Fruit fly (Drosophila melanogaster) whole organism, embryonic: ENCODE measurements around the gene Jupiter.

Source experiments
- Bgb ChIP-seq: fragments of 200-800 bp; sonication (Bioruptor generic); IDR thresholded peaks from 2 replicates; pipeline ENCODE4 v1.3.6; 2022; ENCODE audit warnings: missing biosample characterization, missing genetic modification characterization; ENCODE audit not compliant: partially characterized antibody
- Blimp-1 ChIP-seq: fragments of 200-800 bp; sonication (Bioruptor generic); optimal IDR thresholded peaks from 3 replicates; lab custom pipeline; 2018; ENCODE audit warnings: missing biosample characterization, missing genetic modification characterization, mild to moderate bottlenecking, moderate library complexity, missing genetic modification reagents
- BtbVII ChIP-seq: fragments of 200-800 bp; sonication (Bioruptor generic); optimal IDR thresholded peaks from 3 replicates; lab custom pipeline; 2017; ENCODE audit warnings: missing biosample characterization, mild to moderate bottlenecking, missing genetic modification characterization
- Bteb2 ChIP-seq: fragments of 200-800 bp; sonication (Bioruptor generic); optimal IDR thresholded peaks from 2 replicates; lab custom pipeline; 2016; ENCODE audit warnings: missing biosample characterization, missing genetic modification characterization
- C15 ChIP-seq: fragments of 200-800 bp; sonication (Bioruptor generic); IDR thresholded peaks from 3 replicates; pipeline ENCODE4 v1.3.6; 2022; ENCODE audit warnings: missing biosample characterization, missing genetic modification characterization
- CG1024 ChIP-seq: fragments of 200-800 bp; sonication (Bioruptor generic); IDR thresholded peaks from 2 replicates; pipeline ENCODE4 v1.3.6; 2022; ENCODE audit warnings: missing biosample characterization, missing genetic modification characterization
- CG10654 ChIP-seq: fragments of 200-800 bp; sonication (Bioruptor generic); optimal IDR thresholded peaks from 2 replicates; lab custom pipeline; 2016; ENCODE audit warnings: missing biosample characterization, missing genetic modification characterization
- CG11695 ChIP-seq: fragments of 200-800 bp; sonication (Bioruptor generic); IDR thresholded peaks from 3 replicates; pipeline ENCODE4 v1.3.6; 2022; ENCODE audit warnings: missing biosample characterization, missing genetic modification characterization
- CG13296 ChIP-seq: fragments of 200-800 bp; sonication (Bioruptor generic); optimal IDR thresholded peaks from 3 replicates; lab custom pipeline; 2018; ENCODE audit warnings: missing biosample characterization, mild to moderate bottlenecking, missing genetic modification characterization
- CG13424 ChIP-seq: fragments of 200-800 bp; sonication (Bioruptor generic); optimal IDR thresholded peaks from 2 replicates; lab custom pipeline; 2019; ENCODE audit warnings: missing biosample characterization, mild to moderate bottlenecking, missing genetic modification characterization, moderate library complexity
- CG13624 ChIP-seq: fragments of 200-800 bp; sonication (Bioruptor generic); optimal IDR thresholded peaks from 2 replicates; lab custom pipeline; 2016; ENCODE audit warnings: missing biosample characterization, missing genetic modification characterization
- CG14710 ChIP-seq: fragments of 200-800 bp; sonication (Bioruptor generic); optimal IDR thresholded peaks from 3 replicates; lab custom pipeline; 2019; ENCODE audit warnings: missing biosample characterization, mild to moderate bottlenecking, missing genetic modification characterization, moderate library complexity
- CG17612 ChIP-seq: fragments of 200-800 bp; sonication (Bioruptor generic); IDR thresholded peaks from 2 replicates; pipeline ENCODE4 v1.3.6; 2022; ENCODE audit warnings: missing biosample characterization, missing genetic modification characterization
- CG18476 ChIP-seq: fragments of 200-800 bp; sonication (Bioruptor generic); optimal IDR thresholded peaks from 2 replicates; lab custom pipeline; 2016; ENCODE audit warnings: missing biosample characterization, mild to moderate bottlenecking, missing genetic modification characterization
- CG2120 ChIP-seq: fragments of 200-800 bp; sonication (Bioruptor generic); optimal IDR thresholded peaks from 3 replicates; lab custom pipeline; 2016; ENCODE audit warnings: missing biosample characterization, missing genetic modification characterization
- CG31224 ChIP-seq: fragments of 200-800 bp; sonication (Bioruptor generic); IDR thresholded peaks from 2 replicates; pipeline ENCODE4 v1.3.6; 2022; ENCODE audit warnings: missing biosample characterization, missing genetic modification characterization
- CG31441 ChIP-seq: fragments of 200-800 bp; sonication (Bioruptor generic); IDR thresholded peaks from 2 replicates; pipeline ENCODE4 v1.3.6; 2022; ENCODE audit warnings: missing biosample characterization, missing genetic modification characterization
- CG34224 ChIP-seq: fragments of 200-800 bp; sonication (Bioruptor generic); IDR thresholded peaks from 3 replicates; pipeline ENCODE4 v1.3.6; 2022; ENCODE audit warnings: missing biosample characterization, missing genetic modification characterization; ENCODE audit not compliant: partially characterized antibody
- CG4854 ChIP-seq: fragments of 200-800 bp; sonication (Bioruptor generic); optimal IDR thresholded peaks from 2 replicates; lab custom pipeline; 2016; ENCODE audit warnings: missing biosample characterization, missing genetic modification characterization, inconsistent platforms
- CG6175 ChIP-seq: fragments of 200-800 bp; sonication (Bioruptor generic); IDR thresholded peaks from 3 replicates; pipeline ENCODE4 v1.3.6; 2022; ENCODE audit warnings: missing biosample characterization, missing genetic modification characterization
- CG8281 ChIP-seq: fragments of 200-800 bp; sonication (Bioruptor generic); optimal IDR thresholded peaks from 2 replicates; lab custom pipeline; 2018; ENCODE audit warnings: missing biosample characterization, mild to moderate bottlenecking, missing genetic modification characterization, moderate library complexity
- CG8359 ChIP-seq: fragments of 200-800 bp; sonication (Bioruptor generic); optimal IDR thresholded peaks from 2 replicates; lab custom pipeline; 2017; ENCODE audit warnings: missing biosample characterization, mild to moderate bottlenecking, missing genetic modification characterization, borderline replicate concordance
- CG8944 ChIP-seq: fragments of 200-800 bp; sonication (Bioruptor generic); optimal IDR thresholded peaks from 3 replicates; lab custom pipeline; 2016; ENCODE audit warnings: missing biosample characterization, missing genetic modification characterization
- CG9609 ChIP-seq: fragments of 200-800 bp; sonication (Bioruptor generic); optimal IDR thresholded peaks from 3 replicates; lab custom pipeline; 2016; ENCODE audit warnings: missing biosample characterization, missing genetic modification characterization
- CG9727 ChIP-seq: fragments of 200-800 bp; sonication (Bioruptor generic); optimal IDR thresholded peaks from 3 replicates; lab custom pipeline; 2017; ENCODE audit warnings: missing biosample characterization, mild to moderate bottlenecking, missing genetic modification characterization
- D19B ChIP-seq: fragments of 200-800 bp; sonication (Bioruptor generic); optimal IDR thresholded peaks from 2 replicates; lab custom pipeline; 2017; ENCODE audit warnings: missing biosample characterization, mild to moderate bottlenecking, missing genetic modification characterization
- HHEX ChIP-seq: fragments of 200-800 bp; sonication (Bioruptor generic); optimal IDR thresholded peaks from 3 replicates; lab custom pipeline; 2017; ENCODE audit warnings: missing biosample characterization, mild to moderate bottlenecking, missing genetic modification characterization, missing genetic modification reagents
- Hmx ChIP-seq: fragments of 200-800 bp; sonication (Bioruptor generic); optimal IDR thresholded peaks from 2 replicates; lab custom pipeline; 2016; ENCODE audit warnings: missing biosample characterization, missing genetic modification characterization
- Nf-YB ChIP-seq: fragments of 200-800 bp; sonication (Bioruptor generic); optimal IDR thresholded peaks from 3 replicates; lab custom pipeline; 2019; ENCODE audit warnings: missing biosample characterization, mild to moderate bottlenecking, missing genetic modification characterization, moderate library complexity
- NfI ChIP-seq: fragments of 200-800 bp; sonication (Bioruptor generic); optimal IDR thresholded peaks from 3 replicates; lab custom pipeline; 2018; ENCODE audit warnings: missing biosample characterization, mild to moderate bottlenecking, missing genetic modification characterization, moderate library complexity
- Oli ChIP-seq: fragments of 200-800 bp; sonication (Bioruptor generic); optimal IDR thresholded peaks from 2 replicates; lab custom pipeline; 2018; ENCODE audit warnings: missing biosample characterization, mild to moderate bottlenecking, missing genetic modification characterization, moderate library complexity
- Ravus ChIP-seq: fragments of 200-800 bp; sonication (Bioruptor generic); IDR thresholded peaks from 2 replicates; pipeline ENCODE4 v1.3.6; 2022; ENCODE audit warnings: missing biosample characterization, missing genetic modification characterization
- btn ChIP-seq: fragments of 200-800 bp; sonication (Bioruptor generic); optimal IDR thresholded peaks from 2 replicates; lab custom pipeline; 2016; ENCODE audit warnings: missing biosample characterization, missing genetic modification characterization
- danr ChIP-seq: fragments of 200-800 bp; sonication (Bioruptor generic); IDR thresholded peaks from 2 replicates; pipeline ENCODE4 v1.3.6; 2022; ENCODE audit warnings: missing biosample characterization, missing genetic modification characterization
- disco-r ChIP-seq: fragments of 200-800 bp; sonication (Bioruptor generic); optimal IDR thresholded peaks from 2 replicates; lab custom pipeline; 2016; ENCODE audit warnings: missing biosample characterization, missing genetic modification characterization
- esg ChIP-seq: fragments of 200-800 bp; sonication (Bioruptor generic); conservative IDR thresholded peaks from 2 replicates; pipeline ENCODE4 v1.3.6; 2022; ENCODE audit warnings: missing biosample characterization, missing genetic modification characterization
- ewg ChIP-seq: fragments of 200-800 bp; sonication (Bioruptor generic); optimal IDR thresholded peaks from 3 replicates; lab custom pipeline; 2017; ENCODE audit warnings: mild to moderate bottlenecking, missing biosample characterization, missing genetic modification reagents, missing genetic modification characterization
- fd102C ChIP-seq: fragments of 200-800 bp; sonication (Bioruptor generic); optimal IDR thresholded peaks from 2 replicates; lab custom pipeline; 2018; ENCODE audit warnings: missing biosample characterization, mild to moderate bottlenecking, missing genetic modification characterization, moderate library complexity
- her ChIP-seq: fragments of 200-800 bp; sonication (Bioruptor generic); optimal IDR thresholded peaks from 2 replicates; lab custom pipeline; 2016; ENCODE audit warnings: missing biosample characterization, missing genetic modification characterization
- maf-S ChIP-seq: fragments of 200-800 bp; sonication (Bioruptor generic); optimal IDR thresholded peaks from 2 replicates; lab custom pipeline; 2016; ENCODE audit warnings: missing biosample characterization, missing genetic modification characterization
- nmo ChIP-seq: fragments of 200-800 bp; sonication (Bioruptor generic); optimal IDR thresholded peaks from 2 replicates; lab custom pipeline; 2018; ENCODE audit warnings: missing biosample characterization, mild to moderate bottlenecking, missing genetic modification characterization, moderate library complexity
- nom ChIP-seq: fragments of 200-800 bp; sonication (Bioruptor generic); optimal IDR thresholded peaks from 2 replicates; lab custom pipeline; 2017; ENCODE audit warnings: missing biosample characterization, missing genetic modification characterization, mild to moderate bottlenecking, moderate library complexity, missing genetic modification reagents
- onecut ChIP-seq: fragments of 200-800 bp; sonication (Bioruptor generic); IDR thresholded peaks from 2 replicates; pipeline ENCODE4 v1.3.6; 2022; ENCODE audit warnings: missing biosample characterization, missing genetic modification characterization
- org-1 ChIP-seq: fragments of 200-800 bp; sonication (Bioruptor generic); optimal IDR thresholded peaks from 2 replicates; lab custom pipeline; 2017; ENCODE audit warnings: missing biosample characterization, missing genetic modification characterization
- pfk ChIP-seq: fragments of 200-800 bp; sonication (Bioruptor generic); optimal IDR thresholded peaks from 2 replicates; lab custom pipeline; 2018; ENCODE audit warnings: missing biosample characterization, mild to moderate bottlenecking, missing genetic modification characterization, moderate library complexity
- ro ChIP-seq: fragments of 200-800 bp; sonication (Bioruptor generic); IDR thresholded peaks from 2 replicates; pipeline ENCODE4 v1.3.6; 2022; ENCODE audit warnings: missing biosample characterization, missing genetic modification characterization
- schlank ChIP-seq: fragments of 200-800 bp; sonication (Bioruptor generic); optimal IDR thresholded peaks from 2 replicates; lab custom pipeline; 2018; ENCODE audit warnings: missing biosample characterization, mild to moderate bottlenecking, missing genetic modification characterization
- vvl ChIP-seq: fragments of 200-800 bp; sonication (Bioruptor generic); IDR thresholded peaks from 2 replicates; pipeline ENCODE4 v1.3.6; 2022; ENCODE audit warnings: missing biosample characterization, missing genetic modification characterization
- yki ChIP-seq: fragments of >200 bp; optimal IDR thresholded peaks from 3 replicates; lab custom pipeline; 2018
- z ChIP-seq: fragments of 200-800 bp; sonication (Bioruptor generic); IDR thresholded peaks from 3 replicates; pipeline ENCODE4 v1.3.6; 2022; ENCODE audit warnings: missing biosample characterization, missing genetic modification characterization
- zen2 ChIP-seq: fragments of 200-800 bp; sonication (Bioruptor generic); IDR thresholded peaks from 3 replicates; pipeline ENCODE4 v1.3.6; 2022; ENCODE audit warnings: missing biosample characterization, missing genetic modification characterization; ENCODE audit not compliant: partially characterized antibody
- zfh2 ChIP-seq: fragments of 200-800 bp; sonication (Bioruptor generic); optimal IDR thresholded peaks from 2 replicates; lab custom pipeline; 2016; ENCODE audit warnings: missing biosample characterization, missing genetic modification characterization

The Jupiter gene

dm6 chr3R:11617363-11617762, 2.3 kb downstream of the Jupiter start (continued):
- no peak for TF ChIP-seq CG18476 (GFP tag; lab: Kevin White, UChicago)
- TF ChIP-seq maf-S (GFP tag; lab: Kevin White, UChicago), result no peak
- TF ChIP-seq zfh2, result no peak
- TF ChIP-seq vvl (GFP tag; lab: Robert Waterston, UW), result peak; percentile 51; the same call in 1 of the 2 replicates
- no peak for TF ChIP-seq Ravus (GFP tag; lab: Robert Waterston, UW)
- TF ChIP-seq CG1024 (GFP tag; lab: Robert Waterston, UW), result no peak
- no peak for TF ChIP-seq Bteb2 (GFP tag; lab: Kevin White, UChicago)
- TF ChIP-seq esg (GFP tag; lab: Robert Waterston, UW), result no peak
- no peak for TF ChIP-seq D19B (GFP tag; lab: Kevin White, UChicago)
- TF ChIP-seq CG8281 (tag; lab: Kevin White, UChicago), result no peak
- TF ChIP-seq CG10654 (GFP tag; lab: Kevin White, UChicago), result no peak
- TF ChIP-seq CG13624 (GFP tag; lab: Kevin White, UChicago), result no peak
- TF ChIP-seq CG31224 (GFP tag; lab: Robert Waterston, UW), result no peak
- no peak for TF ChIP-seq disco-r (GFP tag; lab: Kevin White, UChicago)
- TF ChIP-seq danr, result no peak
- no peak for TF ChIP-seq BtbVII (GFP tag; lab: Kevin White, UChicago)
- TF ChIP-seq CG4854 (GFP tag; lab: Kevin White, UChicago), result no peak
- TF ChIP-seq btn, result no peak
- TF ChIP-seq CG9727 (GFP tag; lab: Kevin White, UChicago), result peak; percentile 55
- TF ChIP-seq Oli, result peak; percentile 26
- TF ChIP-seq ro (GFP tag; lab: Robert Waterston, UW), result no peak
- no peak for TF ChIP-seq yki (lab: Kevin White, UChicago)
- no peak for TF ChIP-seq CG8359 (GFP tag; lab: Kevin White, UChicago)
- peak; percentile 72 for TF ChIP-seq Blimp-1 (GFP tag; lab: Kevin White, UChicago)
- TF ChIP-seq C15 (GFP tag; lab: Robert Waterston, UW), result no peak
- no peak for TF ChIP-seq CG11695
- peak; percentile 35 for TF ChIP-seq CG13424 (tag; lab: Kevin White, UChicago)
- TF ChIP-seq nmo (GFP tag; lab: Kevin White, UChicago), result peak; percentile 60
- TF ChIP-seq CG34224 (GFP tag; lab: Robert Waterston, UW), result no peak
- peak; percentile 41; the same call in 1 of the 2 replicates for TF ChIP-seq CG31441 (GFP tag; lab: Robert Waterston, UW)
- TF ChIP-seq her (GFP tag; lab: Kevin White, UChicago), result no peak
- TF ChIP-seq CG13296, result no peak
- TF ChIP-seq CG17612 (GFP tag; lab: Robert Waterston, UW), result no peak
- TF ChIP-seq schlank (tag; lab: Kevin White, UChicago), result no peak
- TF ChIP-seq org-1 (GFP tag; lab: Kevin White, UChicago), result no peak
- no peak for TF ChIP-seq pfk
- TF ChIP-seq Nf-YB, result no peak
- no peak for TF ChIP-seq Bgb
- TF ChIP-seq ewg (GFP tag; lab: Kevin White, UChicago), result no peak
- TF ChIP-seq NfI, result no peak
- TF ChIP-seq fd102C, result no peak
- no peak for TF ChIP-seq CG8944 (GFP tag; lab: Kevin White, UChicago)
- TF ChIP-seq CG9609 (GFP tag; lab: Kevin White, UChicago), result no peak
- no peak for TF ChIP-seq Hmx
- TF ChIP-seq zen2 (GFP tag; lab: Robert Waterston, UW), result no peak
- 0 out of 2 replicates have a peak, but pooled peaks have one; percentile 8 for TF ChIP-seq onecut (GFP tag; lab: Robert Waterston, UW)
- TF ChIP-seq CG2120 (GFP tag; lab: Kevin White, UChicago), result no peak
- TF ChIP-seq CG6175 (GFP tag; lab: Robert Waterston, UW), result no peak
- TF ChIP-seq z (GFP tag; lab: Robert Waterston, UW), result no peak
- no peak for TF ChIP-seq nom (GFP tag; lab: Kevin White, UChicago)
- TF ChIP-seq HHEX (GFP tag; lab: Kevin White, UChicago), result no peak
- peak; percentile 88 for TF ChIP-seq CG14710
